Fruit fly (Drosophila melanogaster) Kc167 (cell line): ENCODE results near the gene CG4511.

Experiments
- Myc ChIP-seq: fragments of >200 bp; optimal IDR thresholded peaks from 2 replicates; lab custom pipeline; 2017; ENCODE audit warnings: missing external identifiers
- Sin3A ChIP-seq: fragments of >200 bp; optimal IDR thresholded peaks from 2 replicates; lab custom pipeline; 2018; ENCODE audit warnings: missing external identifiers
- h ChIP-seq: fragments of >200 bp; optimal IDR thresholded peaks from 3 replicates; lab custom pipeline; 2018; ENCODE audit warnings: missing external identifiers
- insv ChIP-seq: fragments of >200 bp; optimal IDR thresholded peaks from 3 replicates; lab custom pipeline; 2018; ENCODE audit warnings: missing external identifiers
- ttk ChIP-seq: sonication (Bioruptor generic); optimal IDR thresholded peaks from 2 replicates; lab custom pipeline; 2017; ENCODE audit warnings: missing external identifiers

DNA sequence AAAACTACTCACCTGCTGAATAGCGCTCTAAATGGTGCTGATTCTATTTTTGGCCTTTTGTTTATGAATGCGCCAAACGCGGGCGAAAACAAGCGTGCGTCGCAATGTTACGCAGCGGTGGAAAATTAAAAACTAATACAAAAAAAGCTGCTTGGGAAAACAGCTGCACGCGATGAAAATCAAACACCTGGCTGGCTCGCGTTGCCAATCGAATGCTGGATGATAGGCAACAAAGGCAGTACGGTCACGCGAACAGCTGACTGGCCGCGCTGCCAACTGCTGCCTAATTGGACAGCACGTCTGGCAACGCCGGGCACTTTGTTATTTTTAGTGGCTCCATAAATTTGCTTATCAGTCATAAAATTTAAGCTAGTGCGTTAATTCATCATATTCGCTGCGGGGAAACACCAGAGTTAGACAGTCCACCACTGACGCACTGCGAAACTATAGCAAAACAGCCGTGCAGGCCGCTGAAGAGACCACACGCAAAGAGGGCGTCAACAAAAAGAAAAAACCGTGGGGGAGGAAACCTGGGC lies 14.2 kb downstream of the CG4511 start, which contains the start of the genes SelR and Tsp86D:
- no peak for TF ChIP-seq insv
- TF ChIP-seq h (lab: Kevin White, UChicago): no peak
- TF ChIP-seq Sin3A (lab: Kevin White, UChicago): no peak
- TF ChIP-seq ttk (lab: Kevin White, UChicago): no peak
- TF ChIP-seq Myc (lab: Kevin White, UChicago): no peak
